Worm (Caenorhabditis elegans): Measurements from ENCODE around the gene K08C7.6.

Gene K08C7.6

DNA sequence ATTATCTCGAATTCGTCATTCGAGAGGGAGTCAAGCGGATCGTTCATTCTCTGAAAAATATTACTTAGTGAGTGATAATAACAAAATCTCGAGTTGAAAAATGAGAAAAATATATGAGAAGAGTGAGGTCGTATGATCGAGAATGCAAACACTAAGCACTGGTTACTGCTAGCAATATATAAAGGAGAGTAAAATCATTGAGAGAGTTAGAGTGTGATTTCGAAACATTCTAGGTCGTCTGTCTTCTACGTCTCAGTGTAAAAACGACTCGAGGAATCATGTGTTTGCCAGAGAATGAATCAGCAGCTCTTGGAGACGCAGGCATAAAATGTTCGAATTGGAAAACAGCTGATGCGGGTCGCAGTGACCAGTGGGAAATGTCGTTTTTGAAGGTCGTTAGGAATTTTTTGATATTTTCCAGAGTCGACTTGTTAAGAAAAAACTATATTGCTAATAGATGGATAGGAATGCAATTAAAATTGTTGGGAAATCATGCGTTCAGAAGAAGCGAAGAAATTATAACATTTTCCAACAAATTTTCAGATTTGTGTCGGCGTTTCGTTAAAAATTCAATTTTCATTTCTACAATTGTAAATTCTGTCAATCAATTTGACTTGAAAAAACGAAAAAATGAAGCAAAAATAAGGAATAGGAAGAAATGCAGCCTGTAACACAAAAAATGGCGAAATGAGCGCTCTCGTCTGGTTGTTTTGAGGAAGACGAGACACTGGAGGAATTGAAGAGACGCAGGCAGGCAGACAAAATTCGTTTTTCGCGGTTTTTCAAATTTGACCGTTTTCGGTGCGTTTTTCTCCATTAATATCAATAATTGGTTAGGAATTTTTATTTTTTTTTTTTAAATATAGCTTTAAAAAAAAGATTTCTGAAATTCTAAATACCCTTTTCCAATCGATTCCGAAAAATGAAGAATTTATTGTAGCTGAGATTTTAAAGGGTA lies 11.6 kb upstream of the K08C7.6 start, which contains the start of gene allo-1:
Gene allo-1, minus strand, starts transcription at position 51 of the 958 bp plus-strand sequence.
- TF ChIP-seq nhr-90 (tag; optimal IDR thresholded peaks at IDR 0.05; ENCODE audit: poor library complexity) (peak; percentile 30), ztf-4 (tag; optimal IDR thresholded peaks at IDR 0.05) (no peak), lin-35 (GFP tag; optimal IDR thresholded peaks at IDR 0.05) (peak; percentile 79 to 90), nhr-84 (tag; optimal IDR thresholded peaks at IDR 0.05) (no peak), fos-1 (tag; optimal IDR thresholded peaks at IDR 0.05) (peak; percentile 84), egl-13 (tag; optimal IDR thresholded peaks at IDR 0.05) (no peak), unc-86 (tag; optimal IDR thresholded peaks at IDR 0.05) (peak; percentile 23), ces-1 (GFP tag; optimal IDR thresholded peaks at IDR 0.05) (no peak), nhr-237 (tag; optimal IDR thresholded peaks at IDR 0.05) (no peak), pax-3 (tag; optimal IDR thresholded peaks at IDR 0.05) (peak; percentile 29), ama-1 (optimal IDR thresholded peaks at IDR 0.05) (no peak), egl-27 (tag; optimal IDR thresholded peaks at IDR 0.05) (peak in 1 of 2 experiments; percentile 52), xbp-1 (tag; optimal IDR thresholded peaks at IDR 0.05) (peak; percentile 46), grh-1 (GFP tag; IDR thresholded peaks at IDR 0.05) (peak; percentile 37), tbx-2 (tag; optimal IDR thresholded peaks at IDR 0.05) (peak; percentile 33), dpl-1 (GFP tag; optimal IDR thresholded peaks at IDR 0.05) (peak; percentile 82 to 88 (median 85)), nhr-12 (tag; optimal IDR thresholded peaks at IDR 0.05) (no peak), aha-1 (tag; optimal IDR thresholded peaks at IDR 0.05) (no peak), lin-13 (GFP tag; optimal IDR thresholded peaks at IDR 0.05) (peak; percentile 53), nhr-76 (tag; optimal IDR thresholded peaks at IDR 0.05) (no peak), alr-1 (tag; optimal IDR thresholded peaks at IDR 0.05; ENCODE audit: borderline replicate concordance) (no peak), lin-14 (GFP tag; optimal IDR thresholded peaks at IDR 0.05) (peak; percentile 97), mep-1 (tag; optimal IDR thresholded peaks at IDR 0.05) (peak; percentile 67), nhr-11 (tag; optimal IDR thresholded peaks at IDR 0.05) (peak; percentile 67), sup-37 (GFP tag; optimal IDR thresholded peaks at IDR 0.05) (no peak), ceh-82 (tag; optimal IDR thresholded peaks at IDR 0.05) (peak in 1 of 3 experiments; percentile 77), C34B4.2 (tag; optimal IDR thresholded peaks at IDR 0.05) (no peak), zag-1 (tag; optimal IDR thresholded peaks at IDR 0.05) (no peak), nhr-71 (tag; optimal IDR thresholded peaks at IDR 0.05) (peak; percentile 87), ceh-63 (GFP tag; optimal IDR thresholded peaks at IDR 0.05) (no peak), mab-9 (GFP tag; IDR thresholded peaks at IDR 0.05) (no peak), vab-15 (tag; optimal IDR thresholded peaks at IDR 0.05) (no peak), unc-62 (GFP tag; optimal IDR thresholded peaks at IDR 0.05) (no peak), mef-2 (tag; optimal IDR thresholded peaks at IDR 0.05) (no peak), nhr-19 (GFP tag; conservative IDR thresholded peaks at IDR 0.05) (peak; percentile 70), lsy-2 (tag; optimal IDR thresholded peaks at IDR 0.05) (peak; percentile 66 to 86), fkh-4 (tag; optimal IDR thresholded peaks at IDR 0.05; ENCODE audit: borderline replicate concordance) (no peak), unc-130 (tag; optimal IDR thresholded peaks at IDR 0.05) (peak; percentile 86), nhr-85 (tag) (peak; percentile 94), blmp-1 (tag; optimal IDR thresholded peaks at IDR 0.05) (no peak), Y116A8C.19 (tag; optimal IDR thresholded peaks at IDR 0.05; ENCODE audit: borderline replicate concordance) (no peak), pqm-1 (tag; optimal IDR thresholded peaks at IDR 0.05) (no peak), efl-1 (optimal IDR thresholded peaks at IDR 0.05) (peak; percentile 65 to 90), efl-1 (GFP tag; optimal IDR thresholded peaks at IDR 0.05 in 1 of 2) (peak; percentile 90 to 99), C04F5.9 (tag; optimal IDR thresholded peaks at IDR 0.05) (no peak), irx-1 (tag; optimal IDR thresholded peaks at IDR 0.05) (peak; percentile 22), elt-2 (tag; optimal IDR thresholded peaks at IDR 0.05) (peak; percentile 32), fkh-8 (tag; optimal IDR thresholded peaks at IDR 0.05) (peak; percentile 68), nhr-28 (tag; optimal IDR thresholded peaks at IDR 0.05) (no peak), hlh-4 (tag; optimal IDR thresholded peaks at IDR 0.05) (no peak), tlp-1 (tag; optimal IDR thresholded peaks at IDR 0.05) (no peak), mdl-1 (tag; optimal IDR thresholded peaks at IDR 0.05) (peak in 1 of 2 experiments; percentile 83)
